Worm (Caenorhabditis elegans): ENCODE results near the gene htp-2.

htp-2 gene

ce11 chrIV:6419031-6419582 lies at the start of gene htp-2, which contains the start of gene Y73B6BL.23:
htp-2 (plus strand) TSS chrIV:6419522.
Y73B6BL.23 (minus strand) TSS chrIV:6419081.
- no peak for TF ChIP-seq him-1 (tag; optimal IDR thresholded peaks at IDR 0.05)
- no peak for TF ChIP-seq dao-5 (tag; optimal IDR thresholded peaks at IDR 0.05)
- TF ChIP-seq W03F9.2 (tag; optimal IDR thresholded peaks at IDR 0.05) = no peak

- TF ChIP-seq him-1 (tag; optimal IDR thresholded peaks at IDR 0.05) (no peak), dao-5 (tag; optimal IDR thresholded peaks at IDR 0.05) (no peak)
Observed at ce11 chrIV:6372267-6372666, 47.1 kb upstream of the htp-2 start.

ce11 chrIV:6372993-6373392 lies 46.3 kb upstream of the htp-2 start, which contains the start of gene smg-3:
smg-3 (minus strand) TSS chrIV:6373093.
- TF ChIP-seq W03F9.2 (tag; optimal IDR thresholded peaks at IDR 0.05) (no peak), him-1 (tag; optimal IDR thresholded peaks at IDR 0.05) (no peak), dao-5 (tag; optimal IDR thresholded peaks at IDR 0.05) (no peak)

ce11 chrIV:6373721-6374120 lies 45.6 kb upstream of the htp-2 start:
- TF ChIP-seq W03F9.2 (tag; optimal IDR thresholded peaks at IDR 0.05) = no peak

- TF ChIP-seq him-1 (tag; optimal IDR thresholded peaks at IDR 0.05) (no peak), W03F9.2 (tag; optimal IDR thresholded peaks at IDR 0.05) (peak; percentile 92)
Observed at ce11 chrIV:6376473-6377115, 42.7 kb upstream of the htp-2 start, which contains the start of the genes hrpf-2 and bli-6. hrpf-2 (minus strand) TSS chrIV:6376523. bli-6 (plus strand) TSS chrIV:6377065.

- TF ChIP-seq him-1 (tag; optimal IDR thresholded peaks at IDR 0.05) = no peak
- no peak for TF ChIP-seq dao-5 (tag; optimal IDR thresholded peaks at IDR 0.05)
- no peak for TF ChIP-seq W03F9.2 (tag; optimal IDR thresholded peaks at IDR 0.05)
Observed at ce11 chrIV:6377335-6378069, 41.8 kb upstream of the htp-2 start.

ce11 chrIV:6378398-6378797 lies 40.9 kb upstream of the htp-2 start:
- TF ChIP-seq W03F9.2 (tag; optimal IDR thresholded peaks at IDR 0.05) (no peak), dao-5 (tag; optimal IDR thresholded peaks at IDR 0.05) (no peak), him-1 (tag; optimal IDR thresholded peaks at IDR 0.05) (no peak)

- TF ChIP-seq W03F9.2 (tag; optimal IDR thresholded peaks at IDR 0.05) (no peak), him-1 (tag; optimal IDR thresholded peaks at IDR 0.05) (no peak)
Observed at ce11 chrIV:6383970-6384369, 35.4 kb upstream of the htp-2 start, which contains the start of gene shl-1. shl-1 (minus strand) TSS chrIV:6384070.

ce11 chrIV:6385010-6385409 lies 34.3 kb upstream of the htp-2 start:
- TF ChIP-seq dao-5 (tag; optimal IDR thresholded peaks at IDR 0.05) (no peak), W03F9.2 (tag; optimal IDR thresholded peaks at IDR 0.05) (no peak), him-1 (tag; optimal IDR thresholded peaks at IDR 0.05) (no peak)

ce11 chrIV:6388550-6388949 lies 30.8 kb upstream of the htp-2 start:
- TF ChIP-seq him-1 (tag; optimal IDR thresholded peaks at IDR 0.05) = no peak
- TF ChIP-seq dao-5 (tag; optimal IDR thresholded peaks at IDR 0.05) = no peak
- TF ChIP-seq W03F9.2 (tag; optimal IDR thresholded peaks at IDR 0.05) = no peak

ce11 chrIV:6391566-6391965 lies 27.8 kb upstream of the htp-2 start:
- TF ChIP-seq him-1 (tag; optimal IDR thresholded peaks at IDR 0.05) (no peak), dao-5 (tag; optimal IDR thresholded peaks at IDR 0.05) (no peak), W03F9.2 (tag; optimal IDR thresholded peaks at IDR 0.05) (no peak)

ce11 chrIV:6393329-6393728 lies 26.0 kb upstream of the htp-2 start:
- peak; percentile 57 for TF ChIP-seq him-1 (tag; optimal IDR thresholded peaks at IDR 0.05)
- no peak for TF ChIP-seq W03F9.2 (tag; optimal IDR thresholded peaks at IDR 0.05)
- no peak for TF ChIP-seq dao-5 (tag; optimal IDR thresholded peaks at IDR 0.05)

ce11 chrIV:6395190-6395589 lies 24.1 kb upstream of the htp-2 start:
- TF ChIP-seq dao-5 (tag; optimal IDR thresholded peaks at IDR 0.05) (no peak), W03F9.2 (tag; optimal IDR thresholded peaks at IDR 0.05) (no peak), him-1 (tag; optimal IDR thresholded peaks at IDR 0.05) (no peak)

ce11 chrIV:6402386-6402905 lies 16.9 kb upstream of the htp-2 start, which contains the start of gene sfrp-1:
sfrp-1 (minus strand) TSS chrIV:6402436.
- TF ChIP-seq him-1 (tag; optimal IDR thresholded peaks at IDR 0.05) = no peak
